Worm (Caenorhabditis elegans) whole organism, young adult: ENCODE measurements around the gene Y54G2A.11.
"Not testable (repeated sequence)": the region's sequence is repeated elsewhere in the genome, so short reads cannot be mapped to it uniquely, and the experiment has no call there.

Source experiments
- B0019.2 ChIP-seq: fragments of 200-800 bp; sonication (Bioruptor generic); conservative IDR thresholded peaks from 2 replicates; pipeline ENCODE4 v1.3.6; 2022; ENCODE audit warnings: missing genetic modification reagents, missing genetic modification characterization, missing compliant biosample characterization
- B0336.3 ChIP-seq: fragments of 200-800 bp; sonication (Bioruptor generic); IDR thresholded peaks from 2 replicates; pipeline ENCODE4 v1.3.6; 2022; ENCODE audit warnings: missing genetic modification characterization, missing compliant biosample characterization
- D2030.7 ChIP-seq: fragments of 200-800 bp; sonication (Bioruptor generic); IDR thresholded peaks from 2 replicates; pipeline ENCODE4 v1.3.6; 2022; ENCODE audit warnings: missing genetic modification reagents, missing genetic modification characterization, missing compliant biosample characterization
- F33H1.4 ChIP-seq: fragments of 200-800 bp; sonication (Bioruptor generic); IDR thresholded peaks from 2 replicates; pipeline ENCODE4 v1.3.6; 2022; ENCODE audit warnings: missing genetic modification reagents, missing genetic modification characterization, missing compliant biosample characterization
- F39B2.1 ChIP-seq: fragments of 200-800 bp; sonication (Bioruptor generic); IDR thresholded peaks from 2 replicates; pipeline ENCODE4 v1.3.6; 2022; ENCODE audit warnings: missing genetic modification reagents, missing genetic modification characterization, missing compliant biosample characterization
- T07F8.4 ChIP-seq: sonication (generic microtip); optimal IDR thresholded peaks from 2 replicates; lab custom pipeline; 2016; ENCODE audit warnings: mild to moderate bottlenecking, missing genetic modification characterization, moderate library complexity, missing compliant biosample characterization
- Y53F4B.3 ChIP-seq: fragments of 200-800 bp; sonication (Bioruptor generic); IDR thresholded peaks from 2 replicates; pipeline ENCODE4 v1.3.6; 2022; ENCODE audit warnings: missing genetic modification reagents, missing genetic modification characterization, missing compliant biosample characterization
- Y53G8AR.9 ChIP-seq: fragments of 200-800 bp; sonication (Bioruptor generic); conservative IDR thresholded peaks from 2 replicates; pipeline ENCODE4 v1.3.6; 2022; ENCODE audit warnings: missing genetic modification reagents, missing genetic modification characterization, missing compliant biosample characterization
- Y56A3A.18 ChIP-seq: fragments of 200-800 bp; sonication (Bioruptor generic); IDR thresholded peaks from 2 replicates; pipeline ENCODE4 v1.3.6; 2022; ENCODE audit warnings: missing genetic modification reagents, missing genetic modification characterization, missing compliant biosample characterization
- Y79H2A.3 ChIP-seq: fragments of 200-800 bp; sonication (Bioruptor generic); conservative IDR thresholded peaks from 2 replicates; pipeline ENCODE4 v1.3.6; 2022; ENCODE audit warnings: missing genetic modification reagents, missing genetic modification characterization, missing compliant biosample characterization
- Y95B8A.8 ChIP-seq: fragments of 200-800 bp; sonication (Bioruptor generic); IDR thresholded peaks from 2 replicates; pipeline ENCODE4 v1.3.6; 2022; ENCODE audit warnings: missing genetic modification reagents, missing genetic modification characterization, missing compliant biosample characterization
- ama-1 ChIP-seq, 3 experiments: fragments of 150-350 bp in 1 of 3; sonication (generic microtip) in 2 of 3; optimal IDR thresholded peaks; 2 replicates each; lab custom pipeline; 2014 to 2018; ENCODE audit warnings: missing biosample characterization in 2 of 3, missing genetic modification characterization in 2 of 3, missing genetic modification reagents in 2 of 3
- attf-3 ChIP-seq: fragments of 200-800 bp; sonication (Bioruptor generic); conservative IDR thresholded peaks from 2 replicates; pipeline ENCODE4 v1.3.6; 2022; ENCODE audit warnings: missing genetic modification reagents, missing genetic modification characterization, missing compliant biosample characterization
- attf-6 ChIP-seq: fragments of 200-800 bp; sonication (Bioruptor generic); IDR thresholded peaks from 2 replicates; pipeline ENCODE4 v1.3.6; 2022; ENCODE audit warnings: missing genetic modification reagents, missing genetic modification characterization, missing compliant biosample characterization
- bed-1 ChIP-seq: fragments of 200-800 bp; sonication (Bioruptor generic); IDR thresholded peaks from 2 replicates; pipeline ENCODE4 v1.3.6; 2022; ENCODE audit warnings: missing genetic modification reagents, missing genetic modification characterization, missing compliant biosample characterization
- ceh-100 ChIP-seq: fragments of 200-800 bp; sonication (Bioruptor generic); IDR thresholded peaks from 2 replicates; pipeline ENCODE4 v1.3.6; 2022; ENCODE audit warnings: missing genetic modification reagents, missing genetic modification characterization, missing compliant biosample characterization
- ceh-40 ChIP-seq: fragments of 200-800 bp; sonication (Bioruptor generic); IDR thresholded peaks from 2 replicates; pipeline ENCODE4 v1.3.6; 2022; ENCODE audit warnings: missing genetic modification characterization, missing compliant biosample characterization
- ceh-91 ChIP-seq: fragments of 200-800 bp; sonication (Bioruptor generic); IDR thresholded peaks from 2 replicates; pipeline ENCODE4 v1.3.6; 2022; ENCODE audit warnings: missing genetic modification reagents, missing genetic modification characterization, missing compliant biosample characterization
- die-1 ChIP-seq: sonication (generic microtip); optimal IDR thresholded peaks from 2 replicates; lab custom pipeline; 2016; ENCODE audit warnings: missing genotype, mild to moderate bottlenecking, missing genetic modification characterization, missing compliant biosample characterization
- dox-1 ChIP-seq: fragments of 200-800 bp; sonication (Bioruptor generic); IDR thresholded peaks from 2 replicates; pipeline ENCODE4 v1.3.6; 2022; ENCODE audit warnings: missing genetic modification reagents, missing genetic modification characterization, missing compliant biosample characterization
- egrh-3 ChIP-seq: fragments of 200-800 bp; sonication (Bioruptor generic); IDR thresholded peaks from 2 replicates; pipeline ENCODE4 v1.3.6; 2022; ENCODE audit warnings: missing genetic modification reagents, missing genetic modification characterization, missing compliant biosample characterization
- ekl-4 ChIP-seq: fragments of 200-800 bp; sonication (Bioruptor generic); IDR thresholded peaks from 2 replicates; pipeline ENCODE4 v1.3.6; 2022; ENCODE audit warnings: missing genetic modification reagents, missing genetic modification characterization, missing compliant biosample characterization
- hsf-1 ChIP-seq: fragments of 200-800 bp; sonication (Bioruptor generic); IDR thresholded peaks from 2 replicates; pipeline ENCODE4 v1.3.6; 2022; ENCODE audit warnings: missing genetic modification reagents, missing genetic modification characterization, missing compliant biosample characterization
- let-526 ChIP-seq: fragments of 200-800 bp; sonication (Bioruptor generic); IDR thresholded peaks from 2 replicates; pipeline ENCODE4 v1.3.6; 2022; ENCODE audit warnings: missing genetic modification reagents, missing genetic modification characterization, missing compliant biosample characterization
- lin-26 ChIP-seq: fragments of 200-800 bp; sonication (Bioruptor generic); IDR thresholded peaks from 2 replicates; pipeline ENCODE4 v1.3.6; 2022; ENCODE audit warnings: missing genetic modification reagents, missing genetic modification characterization, missing compliant biosample characterization
- lin-40 ChIP-seq: sonication (generic microtip); optimal IDR thresholded peaks from 2 replicates; lab custom pipeline; 2016; ENCODE audit warnings: missing genetic modification characterization, mild to moderate bottlenecking, missing compliant biosample characterization, missing genotype, missing genetic modification reagents
- madf-3 ChIP-seq: fragments of 200-800 bp; sonication (Bioruptor generic); IDR thresholded peaks from 2 replicates; pipeline ENCODE4 v1.3.6; 2022; ENCODE audit warnings: missing genetic modification reagents, missing genetic modification characterization, missing compliant biosample characterization
- madf-6 ChIP-seq: fragments of 200-800 bp; sonication (Bioruptor generic); IDR thresholded peaks from 2 replicates; pipeline ENCODE4 v1.3.6; 2022; ENCODE audit warnings: missing genetic modification reagents, missing genetic modification characterization, missing compliant biosample characterization
- madf-8 ChIP-seq: fragments of 200-800 bp; sonication (Bioruptor generic); conservative IDR thresholded peaks from 2 replicates; pipeline ENCODE4 v1.3.6; 2022; ENCODE audit warnings: missing genetic modification reagents, missing genetic modification characterization, missing compliant biosample characterization
- mcd-1 ChIP-seq: fragments of 200-800 bp; sonication (Bioruptor generic); IDR thresholded peaks from 2 replicates; pipeline ENCODE4 v1.3.6; 2022; ENCODE audit warnings: missing genetic modification reagents, missing genetic modification characterization, missing compliant biosample characterization
- nfyb-1 ChIP-seq: fragments of 200-800 bp; sonication (Bioruptor generic); IDR thresholded peaks from 2 replicates; pipeline ENCODE4 v1.3.6; 2022; ENCODE audit warnings: missing genetic modification reagents, missing genetic modification characterization, missing compliant biosample characterization
- pbrm-1 ChIP-seq: fragments of 200-800 bp; sonication (Bioruptor generic); IDR thresholded peaks from 2 replicates; pipeline ENCODE4 v1.3.6; 2022; ENCODE audit warnings: missing genetic modification reagents, missing genetic modification characterization, missing compliant biosample characterization
- rcor-1 ChIP-seq: fragments of 200-800 bp; sonication (Bioruptor generic); IDR thresholded peaks from 2 replicates; pipeline ENCODE4 v1.3.6; 2022; ENCODE audit warnings: missing genetic modification reagents, missing genetic modification characterization, missing compliant biosample characterization
- rpc-1 ChIP-seq, 2 experiments: fragments of 150-350 bp in 1 of 2; sonication (generic microtip) in 1 of 2; optimal IDR thresholded peaks; 2 replicates each; lab custom pipeline; 2014 to 2018; ENCODE audit warnings: missing biosample characterization in 1 of 2, missing genetic modification characterization in 1 of 2, missing genetic modification reagents in 1 of 2, missing genotype in 1 of 2
- tbp1 ChIP-seq: fragments of 200-800 bp; sonication (Bioruptor generic); optimal IDR thresholded peaks from 2 replicates; lab custom pipeline; 2018; ENCODE audit warnings: mild to moderate bottlenecking, missing genetic modification characterization, missing compliant biosample characterization
- zfh-2 ChIP-seq: fragments of 200-800 bp; sonication (Bioruptor generic); conservative IDR thresholded peaks from 2 replicates; pipeline ENCODE4 v1.3.6; 2022; ENCODE audit warnings: missing genetic modification reagents, missing genetic modification characterization, missing compliant biosample characterization
- ztf-28 ChIP-seq: fragments of 200-800 bp; sonication (Bioruptor generic); IDR thresholded peaks from 2 replicates; pipeline ENCODE4 v1.3.6; 2022; ENCODE audit warnings: missing genetic modification reagents, missing genetic modification characterization, missing compliant biosample characterization
- ztf-3 ChIP-seq: fragments of 200-800 bp; sonication (Bioruptor generic); optimal IDR thresholded peaks from 2 replicates; lab custom pipeline; 2018; ENCODE audit warnings: mild to moderate bottlenecking, missing genetic modification characterization, missing compliant biosample characterization

Gene Y54G2A.11

ce11 chrIV:2759163-2759562 is 12.4 kb downstream of the Y54G2A.11 start, which contains the start of gene Y54G2A.38:
Gene Y54G2A.38, plus strand, starts transcription at chrIV:2759463.
- TF ChIP-seq D2030.7 (GFP tag; lab: Robert Waterston, UW) (no peak), F39B2.1 (no peak), die-1 (tag; lab: Kevin White, UChicago) (no peak), ama-1 (optimal IDR thresholded peaks at IDR 0.05; lab: Kevin White, UChicago) (no peak), ama-1 (GFP tag; optimal IDR thresholded peaks at IDR 0.05; lab: Kevin White, UChicago) (no peak), zfh-2 (no peak), T07F8.4 (tag; lab: Kevin White, UChicago) (no peak)

- TF ChIP-seq ztf-3 (GFP tag; lab: Kevin White, UChicago), result no peak
- no peak for TF ChIP-seq ceh-40
- no peak for TF ChIP-seq rpc-1 (optimal IDR thresholded peaks at IDR 0.05; lab: Kevin White, UChicago)
- peak; percentile 39 for TF ChIP-seq rpc-1 (tag; optimal IDR thresholded peaks at IDR 0.05; lab: Kevin White, UChicago)
- no peak for TF ChIP-seq B0336.3 (GFP tag; lab: Robert Waterston, UW)
- TF ChIP-seq tbp1 (GFP tag; lab: Kevin White, UChicago), result peak; percentile 56
- TF ChIP-seq lin-40 (tag; lab: Kevin White, UChicago), result no peak
- TF ChIP-seq, all 124 proteins: peak for 2
Measured at ce11 chrIV:2758079-2758478, 13.5 kb downstream of the Y54G2A.11 start.

- TF ChIP-seq Y56A3A.18 (GFP tag; lab: Robert Waterston, UW) (peak; percentile 59; the same call in 1 of the 2 replicates), madf-8 (GFP tag; lab: Robert Waterston, UW) (peak; percentile 24; the same call in 1 of the 2 replicates), rpc-1 (optimal IDR thresholded peaks at IDR 0.05; lab: Kevin White, UChicago) (peak; percentile 32), dox-1 (peak; percentile 95), hsf-1 (GFP tag; lab: Robert Waterston, UW) (peak; percentile 99), bed-1 (GFP tag; lab: Robert Waterston, UW) (0 out of 2 replicates have a peak, but pooled peaks have one; percentile 46), Y95B8A.8 (GFP tag; lab: Robert Waterston, UW) (peak; percentile 88), let-526 (GFP tag; lab: Robert Waterston, UW) (0 out of 2 replicates have a peak, but pooled peaks have one; percentile 29), ceh-100 (GFP tag; lab: Robert Waterston, UW) (peak; percentile 70), nfyb-1 (GFP tag; lab: Robert Waterston, UW) (peak; percentile 81), ztf-28 (GFP tag; lab: Robert Waterston, UW) (peak; percentile 8; the same call in 1 of the 2 replicates), ceh-91 (GFP tag; lab: Robert Waterston, UW) (peak; percentile 68), Y53G8AR.9 (GFP tag; lab: Robert Waterston, UW) (peak; percentile 66; the same call in 1 of the 2 replicates), lin-26 (GFP tag; lab: Robert Waterston, UW) (peak; percentile 73), F33H1.4 (peak; percentile 30; the same call in 1 of the 2 replicates), ceh-40 (peak; percentile 86), madf-6 (GFP tag; lab: Robert Waterston, UW) (peak; percentile 66), mcd-1 (peak; percentile 29; the same call in 1 of the 2 replicates), Y79H2A.3 (GFP tag; lab: Robert Waterston, UW) (peak; percentile 94), egrh-3 (GFP tag; lab: Robert Waterston, UW) (peak; percentile 67), D2030.7 (GFP tag; lab: Robert Waterston, UW) (peak; percentile 84), B0019.2 (GFP tag; lab: Robert Waterston, UW) (peak; percentile 74), madf-3 (GFP tag; lab: Robert Waterston, UW) (peak; percentile 73; the same call in 1 of the 2 replicates), rcor-1 (GFP tag; lab: Robert Waterston, UW) (peak; percentile 80), F39B2.1 (peak; percentile 73; the same call in 1 of the 2 replicates), ekl-4 (GFP tag; lab: Robert Waterston, UW) (peak; percentile 93), Y53F4B.3 (peak; percentile 79; the same call in 1 of the 2 replicates), attf-6 (GFP tag; lab: Robert Waterston, UW) (peak; percentile 84), attf-3 (GFP tag; lab: Robert Waterston, UW) (peak; percentile 55; the same call in 1 of the 2 replicates), pbrm-1 (peak; percentile 82)
- TF ChIP-seq rpc-1 (tag; optimal IDR thresholded peaks at IDR 0.05; lab: Kevin White, UChicago), result not testable (repeated sequence)
Measured at ce11 chrIV:2756073-2756472, 15.5 kb downstream of the Y54G2A.11 start.
